Worm (Caenorhabditis elegans): ENCODE data around the gene Y38H6A.1.
"Not testable (repeated sequence)": the region's sequence is repeated elsewhere in the genome, so short reads cannot be mapped to it uniquely, and the experiment has no call there.

The Y38H6A.1 gene

ce11 chrV:20344889-20345288 lies 19.4 kb downstream of the Y38H6A.1 start, which contains the start of gene Y38H6A.3:
Gene Y38H6A.3, plus strand, starts transcription at chrV:20345189.
- TF ChIP-seq hmbx-1 (tag; optimal IDR thresholded peaks at IDR 0.05) (no peak), aly-1 (tag; optimal IDR thresholded peaks at IDR 0.05) (no peak), tbx-37 (GFP tag; conservative IDR thresholded peaks at IDR 0.05) (no peak), scrt-1 (GFP tag; IDR thresholded peaks at IDR 0.05) (no peak), pes-1 (GFP tag; IDR thresholded peaks at IDR 0.05) (no peak), ceh-36 (tag; optimal IDR thresholded peaks at IDR 0.05) (no peak)

ce11 chrV:20347625-20348024 lies 22.1 kb downstream of the Y38H6A.1 start:
- TF ChIP-seq F13C5.2 (tag; optimal IDR thresholded peaks at IDR 0.05) (no peak), pes-1 (GFP tag; IDR thresholded peaks at IDR 0.05) (0 out of 2 replicates have a peak, but pooled peaks have one; percentile 36)

ce11 chrV:20350382-20350781 lies 24.9 kb downstream of the Y38H6A.1 start:
- TF ChIP-seq flt-1 (GFP tag; IDR thresholded peaks at IDR 0.05) (no peak), F13C5.2 (tag; optimal IDR thresholded peaks at IDR 0.05) (no peak)

ce11 chrV:20351195-20351594 lies 25.7 kb downstream of the Y38H6A.1 start, which contains the start of gene K02E2.1:
Gene K02E2.1, plus strand, starts transcription at chrV:20351495.
- TF ChIP-seq aly-1 (tag; optimal IDR thresholded peaks at IDR 0.05) (no peak), ceh-13 (GFP tag; optimal IDR thresholded peaks at IDR 0.05) (no peak), sea-1 (GFP tag; conservative IDR thresholded peaks at IDR 0.05) (no peak), tra-4 (tag; optimal IDR thresholded peaks at IDR 0.05) (no peak), scrt-1 (GFP tag; IDR thresholded peaks at IDR 0.05) (no peak), F13C5.2 (tag; optimal IDR thresholded peaks at IDR 0.05) (no peak), B0310.2 (tag; optimal IDR thresholded peaks at IDR 0.05) (no peak), hnd-1 (tag; optimal IDR thresholded peaks at IDR 0.05) (no peak), hmg-4 (GFP tag; optimal IDR thresholded peaks at IDR 0.05) (no peak), hmbx-1 (tag; optimal IDR thresholded peaks at IDR 0.05) (no peak), tbx-11 (GFP tag; IDR thresholded peaks at IDR 0.05) (no peak), ceh-36 (tag; optimal IDR thresholded peaks at IDR 0.05) (no peak), tbx-37 (GFP tag; conservative IDR thresholded peaks at IDR 0.05) (no peak), pes-1 (GFP tag; IDR thresholded peaks at IDR 0.05) (no peak), ets-7 (tag; optimal IDR thresholded peaks at IDR 0.05) (no peak), ama-1 (optimal IDR thresholded peaks at IDR 0.05) (no peak), flt-1 (GFP tag; IDR thresholded peaks at IDR 0.05) (no peak)

- no peak for TF ChIP-seq ets-7 (tag; optimal IDR thresholded peaks at IDR 0.05)
- no peak for TF ChIP-seq tra-4 (tag; optimal IDR thresholded peaks at IDR 0.05)
- TF ChIP-seq hmg-4 (GFP tag; optimal IDR thresholded peaks at IDR 0.05): no peak
- TF ChIP-seq ceh-36 (tag; optimal IDR thresholded peaks at IDR 0.05): no peak
- no peak for TF ChIP-seq B0310.2 (tag; optimal IDR thresholded peaks at IDR 0.05)
Observed at ce11 chrV:20356472-20356871, 31.0 kb downstream of the Y38H6A.1 start, which contains the start of gene grd-11. Gene grd-11, plus strand, starts transcription at chrV:20356772.

ce11 chrV:20366839-20367238 lies 41.3 kb downstream of the Y38H6A.1 start, which contains the start of gene K02E2.8:
Gene K02E2.8, minus strand, starts transcription at chrV:20366939.
- TF ChIP-seq sea-1 (GFP tag; conservative IDR thresholded peaks at IDR 0.05) (no peak), ceh-36 (tag; optimal IDR thresholded peaks at IDR 0.05) (no peak), hnd-1 (tag; optimal IDR thresholded peaks at IDR 0.05) (no peak), hmg-4 (GFP tag; optimal IDR thresholded peaks at IDR 0.05) (no peak), aly-1 (tag; optimal IDR thresholded peaks at IDR 0.05) (no peak), ets-7 (tag; optimal IDR thresholded peaks at IDR 0.05) (no peak), tbx-37 (GFP tag; conservative IDR thresholded peaks at IDR 0.05) (no peak), F13C5.2 (tag; optimal IDR thresholded peaks at IDR 0.05) (no peak), tbx-11 (GFP tag; IDR thresholded peaks at IDR 0.05) (no peak), flt-1 (GFP tag; IDR thresholded peaks at IDR 0.05) (no peak), scrt-1 (GFP tag; IDR thresholded peaks at IDR 0.05) (no peak), ceh-13 (GFP tag; optimal IDR thresholded peaks at IDR 0.05) (no peak), B0310.2 (tag; optimal IDR thresholded peaks at IDR 0.05) (no peak), ama-1 (optimal IDR thresholded peaks at IDR 0.05) (no peak), pes-1 (GFP tag; IDR thresholded peaks at IDR 0.05) (no peak), hmbx-1 (tag; optimal IDR thresholded peaks at IDR 0.05) (no peak), tra-4 (tag; optimal IDR thresholded peaks at IDR 0.05) (no peak)

ce11 chrV:20369153-20369552 lies 43.6 kb downstream of the Y38H6A.1 start, which contains the start of gene srh-177:
Gene srh-177, minus strand, starts transcription at chrV:20369253.
- TF ChIP-seq ceh-13 (GFP tag; optimal IDR thresholded peaks at IDR 0.05); B0310.2 (tag; optimal IDR thresholded peaks at IDR 0.05); tbx-37 (GFP tag; conservative IDR thresholded peaks at IDR 0.05): not testable (repeated sequence)

ce11 chrV:20374484-20374883 lies 49.0 kb downstream of the Y38H6A.1 start:
- TF ChIP-seq ceh-36 (tag; optimal IDR thresholded peaks at IDR 0.05) (no peak), scrt-1 (GFP tag; IDR thresholded peaks at IDR 0.05) (no peak), aly-1 (tag; optimal IDR thresholded peaks at IDR 0.05) (no peak), tra-4 (tag; optimal IDR thresholded peaks at IDR 0.05) (no peak), F13C5.2 (tag; optimal IDR thresholded peaks at IDR 0.05) (no peak), hmbx-1 (tag; optimal IDR thresholded peaks at IDR 0.05) (no peak), hnd-1 (tag; optimal IDR thresholded peaks at IDR 0.05) (no peak), tbx-37 (GFP tag; conservative IDR thresholded peaks at IDR 0.05) (no peak), ama-1 (optimal IDR thresholded peaks at IDR 0.05) (no peak)

ce11 chrV:20375236-20375635 lies 49.7 kb downstream of the Y38H6A.1 start, which contains the start of gene ins-35:
Gene ins-35, plus strand, starts transcription at chrV:20375536.
- TF ChIP-seq pes-1 (GFP tag; IDR thresholded peaks at IDR 0.05) (no peak), tra-4 (tag; optimal IDR thresholded peaks at IDR 0.05) (no peak), sea-1 (GFP tag; conservative IDR thresholded peaks at IDR 0.05) (no peak), ets-7 (tag; optimal IDR thresholded peaks at IDR 0.05) (no peak), hmg-4 (GFP tag; optimal IDR thresholded peaks at IDR 0.05) (no peak), hmbx-1 (tag; optimal IDR thresholded peaks at IDR 0.05) (no peak), B0310.2 (tag; optimal IDR thresholded peaks at IDR 0.05) (no peak), scrt-1 (GFP tag; IDR thresholded peaks at IDR 0.05) (no peak)
